Worm (Caenorhabditis elegans) whole organism, L4/young adult: ENCODE measurements around the gene otpl-1.

Experiments
- W03F9.2 ChIP-seq: fragments of 150-350 bp; optimal IDR thresholded peaks from 2 replicates; lab custom pipeline; 2014; ENCODE audit warnings: missing biosample characterization, missing genetic modification characterization
- dao-5 ChIP-seq: sonication (generic microtip); optimal IDR thresholded peaks from 2 replicates; lab custom pipeline; 2016; ENCODE audit warnings: missing genotype, missing genetic modification characterization, moderate library complexity, missing compliant biosample characterization
- him-1 ChIP-seq: sonication (generic microtip); optimal IDR thresholded peaks from 2 replicates; lab custom pipeline; 2016; ENCODE audit warnings: missing genotype, missing genetic modification reagents, missing genetic modification characterization, missing compliant biosample characterization

DNA sequence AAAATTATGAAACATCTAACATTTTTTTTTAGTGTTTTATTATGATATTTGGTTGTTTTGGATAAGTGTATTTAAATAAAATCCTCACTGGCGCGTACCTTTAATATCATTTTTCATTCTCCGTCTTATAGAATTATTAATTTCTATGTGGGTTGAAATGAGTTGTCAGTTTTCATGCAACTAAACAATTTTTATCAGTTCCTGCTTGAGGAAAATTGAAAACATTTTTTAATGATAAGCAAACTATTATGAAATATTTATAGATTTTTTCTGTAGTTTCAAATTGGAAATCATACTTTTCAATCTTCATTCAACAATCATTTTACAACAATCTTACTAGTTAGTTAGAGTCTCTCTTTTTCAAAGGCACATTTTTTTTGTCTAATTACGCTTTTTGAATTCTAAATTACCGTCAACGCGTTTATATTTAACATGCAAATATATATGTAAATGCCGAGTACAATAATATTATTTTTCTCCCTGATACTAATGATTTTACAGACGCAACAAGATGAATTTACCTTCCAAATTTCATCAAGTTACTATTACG, 37.6 kb downstream of the otpl-1 start, which contains the start of the genes Y37E11B.10 and kgb-2:
- TF ChIP-seq him-1 (tag; lab: Kevin White, UChicago) (no peak), W03F9.2 (tag; lab: Kevin White, UChicago) (no peak), dao-5 (tag; lab: Kevin White, UChicago) (no peak)
